Worm (Caenorhabditis elegans) whole organism, L4 larva: ENCODE data around the gene M03C11.1.

Experiments used
- F44E2.7 ChIP-seq: fragments of 200-800 bp; sonication (Bioruptor generic); IDR thresholded peaks from 2 replicates; pipeline ENCODE4 v2.1.2; 2022; ENCODE audit warnings: missing genetic modification characterization, missing compliant biosample characterization
- T20F7.1 ChIP-seq: fragments of 200-800 bp; sonication (Bioruptor generic); optimal IDR thresholded peaks from 2 replicates; lab custom pipeline; 2018; ENCODE audit warnings: mild to moderate bottlenecking, missing genetic modification characterization, missing compliant biosample characterization
- aly-2 ChIP-seq: sonication (generic microtip); optimal IDR thresholded peaks from 2 replicates; lab custom pipeline; 2018; ENCODE audit warnings: missing biosample characterization, missing genetic modification characterization
- arid-1 ChIP-seq: fragments of 200-800 bp; sonication (Bioruptor generic); conservative IDR thresholded peaks from 2 replicates; pipeline ENCODE4 v1.3.6; 2022; ENCODE audit warnings: missing genetic modification reagents, missing genetic modification characterization, missing compliant biosample characterization
- attf-4 ChIP-seq: sonication (generic microtip); optimal IDR thresholded peaks from 3 replicates; lab custom pipeline; 2017; ENCODE audit warnings: missing biosample characterization, missing genetic modification characterization
- ceh-20 ChIP-seq: fragments of 200-800 bp; sonication (Bioruptor generic); IDR thresholded peaks from 2 replicates; pipeline ENCODE4 v1.3.6; 2022; ENCODE audit warnings: missing genetic modification reagents, missing genetic modification characterization, missing compliant biosample characterization
- cey-2 ChIP-seq: sonication (generic microtip); optimal IDR thresholded peaks from 3 replicates; lab custom pipeline; 2017; ENCODE audit warnings: missing genetic modification characterization, mild to moderate bottlenecking, missing compliant biosample characterization, antibody characterized with exemption, borderline replicate concordance; ENCODE audit not compliant: insufficient read depth
- ctbp-1 ChIP-seq: fragments of 200-800 bp; sonication (Bioruptor generic); IDR thresholded peaks from 2 replicates; pipeline ENCODE4 v1.3.6; 2022; ENCODE audit warnings: missing genetic modification reagents, missing genetic modification characterization, missing compliant biosample characterization
- daf-19 ChIP-seq: fragments of 200-800 bp; sonication (Bioruptor generic); conservative IDR thresholded peaks from 2 replicates; pipeline ENCODE4 v1.3.6; 2022; ENCODE audit warnings: missing genetic modification characterization, missing compliant biosample characterization
- dpl-1 ChIP-seq: fragments of 150-350 bp; optimal IDR thresholded peaks from 2 replicates; lab custom pipeline; 2014; ENCODE audit warnings: missing biosample characterization, missing genetic modification reagents, missing genetic modification characterization
- duxl-1 ChIP-seq: sonication (generic microtip); optimal IDR thresholded peaks from 2 replicates; lab custom pipeline; 2016; ENCODE audit warnings: mild to moderate bottlenecking, missing genetic modification characterization, moderate library complexity, missing compliant biosample characterization; ENCODE audit not compliant: poor library complexity
- egl-43 ChIP-seq: fragments of 200-800 bp; sonication (Bioruptor generic); IDR thresholded peaks from 2 replicates; pipeline ENCODE4 v1.3.6; 2022; ENCODE audit warnings: missing genetic modification reagents, missing genetic modification characterization, missing compliant biosample characterization
- fos-1 ChIP-seq: fragments of 150-350 bp; optimal IDR thresholded peaks from 2 replicates; lab custom pipeline; 2014; ENCODE audit warnings: missing biosample characterization, missing genetic modification characterization
- lim-7 ChIP-seq: fragments of 200-800 bp; sonication (Bioruptor generic); IDR thresholded peaks from 2 replicates; pipeline ENCODE4 v1.3.6; 2022; ENCODE audit warnings: missing genetic modification characterization, missing compliant biosample characterization
- lin-1 ChIP-seq: fragments of 200-800 bp; sonication (Bioruptor generic); IDR thresholded peaks from 2 replicates; pipeline ENCODE4 v1.3.6; 2022; ENCODE audit warnings: missing genetic modification reagents, missing genetic modification characterization, missing compliant biosample characterization
- lin-38 ChIP-seq: fragments of 200-800 bp; sonication (Bioruptor generic); IDR thresholded peaks from 2 replicates; pipeline ENCODE4 v1.3.6; 2022; ENCODE audit warnings: missing genetic modification reagents, missing genetic modification characterization, missing compliant biosample characterization
- mxl-3 ChIP-seq: fragments of 200-800 bp; sonication (Bioruptor generic); optimal IDR thresholded peaks from 2 replicates; lab custom pipeline; 2018; ENCODE audit warnings: mild to moderate bottlenecking, missing genetic modification characterization, missing compliant biosample characterization
- nhr-48 ChIP-seq: sonication (generic microtip); optimal IDR thresholded peaks from 2 replicates; lab custom pipeline; 2016; ENCODE audit warnings: mild to moderate bottlenecking, missing genetic modification characterization, missing compliant biosample characterization
- sdz-12 ChIP-seq: fragments of 200-800 bp; sonication (Bioruptor generic); optimal IDR thresholded peaks from 2 replicates; lab custom pipeline; 2018; ENCODE audit warnings: mild to moderate bottlenecking, missing genetic modification characterization, missing compliant biosample characterization
- spr-1 ChIP-seq: sonication (generic microtip); optimal IDR thresholded peaks from 2 replicates; lab custom pipeline; 2016; ENCODE audit warnings: mild to moderate bottlenecking, missing genetic modification characterization, missing compliant biosample characterization
- spr-3 ChIP-seq: fragments of 200-800 bp; sonication (Bioruptor generic); optimal IDR thresholded peaks from 2 replicates; lab custom pipeline; 2018; ENCODE audit warnings: mild to moderate bottlenecking, missing genetic modification characterization, missing compliant biosample characterization
- unc-62 ChIP-seq, 3 experiments: fragments of 150-350 bp in 1 of 3; sonication (generic microtip); optimal IDR thresholded peaks in 2 of 3; peaks in 1 of 3; 1 replicate in 1 of 3; 2 replicates in 2 of 3; lab custom pipeline; 2014 to 2017; ENCODE audit warnings: missing biosample characterization in 3 of 3, missing genetic modification characterization in 3 of 3, missing genetic modification reagents in 3 of 3, missing genotype in 1 of 3
- zfp-3 ChIP-seq: fragments of 200-800 bp; sonication (Bioruptor generic); conservative IDR thresholded peaks from 2 replicates; pipeline ENCODE4 v1.3.6; 2022; ENCODE audit warnings: missing genetic modification reagents, missing genetic modification characterization, missing compliant biosample characterization
- zip-2 ChIP-seq: fragments of 150-350 bp; optimal IDR thresholded peaks from 2 replicates; lab custom pipeline; 2014; ENCODE audit warnings: missing biosample characterization, missing genetic modification characterization
- ztf-11 ChIP-seq: fragments of 150-350 bp; optimal IDR thresholded peaks from 2 replicates; lab custom pipeline; 2014; ENCODE audit warnings: missing biosample characterization, missing genetic modification characterization

Gene M03C11.1

DNA sequence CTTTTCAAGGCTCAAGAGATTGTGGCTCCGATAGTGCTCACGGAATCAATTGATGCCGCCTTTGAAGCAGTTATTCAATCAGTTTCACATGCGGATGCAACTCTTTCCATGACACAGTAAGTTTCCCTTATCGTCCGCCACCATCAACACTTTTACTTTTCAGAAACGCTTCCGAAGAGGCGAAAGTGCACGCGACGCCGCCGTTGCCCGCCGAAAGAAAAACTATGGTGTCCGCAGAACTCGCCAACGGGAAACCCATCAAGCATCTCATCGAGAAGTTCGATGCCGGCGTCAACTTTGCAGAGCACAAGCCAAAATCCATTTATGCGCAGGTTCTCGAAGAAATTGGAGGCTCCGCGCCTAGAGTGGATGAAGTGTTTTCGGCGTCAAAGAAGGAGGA is 42.5 kb downstream of the M03C11.1 start:
- TF ChIP-seq lin-38 (no peak), sdz-12 (no peak), lin-1 (no peak), cey-2 (tag; lab: Kevin White, UChicago) (no peak), daf-19 (GFP tag; lab: Robert Waterston, UW) (no peak), arid-1 (GFP tag; lab: Robert Waterston, UW) (no peak), spr-3 (GFP tag; lab: Kevin White, UChicago) (no peak), lim-7 (GFP tag; lab: Robert Waterston, UW) (no peak), egl-43 (GFP tag; lab: Robert Waterston, UW) (no peak), spr-1 (tag; lab: Kevin White, UChicago) (no peak), ztf-11 (no peak), dpl-1 (no peak), aly-2 (no peak), T20F7.1 (no peak), nhr-48 (no peak), ceh-20 (no peak), mxl-3 (GFP tag; lab: Kevin White, UChicago) (no peak)

DNA sequence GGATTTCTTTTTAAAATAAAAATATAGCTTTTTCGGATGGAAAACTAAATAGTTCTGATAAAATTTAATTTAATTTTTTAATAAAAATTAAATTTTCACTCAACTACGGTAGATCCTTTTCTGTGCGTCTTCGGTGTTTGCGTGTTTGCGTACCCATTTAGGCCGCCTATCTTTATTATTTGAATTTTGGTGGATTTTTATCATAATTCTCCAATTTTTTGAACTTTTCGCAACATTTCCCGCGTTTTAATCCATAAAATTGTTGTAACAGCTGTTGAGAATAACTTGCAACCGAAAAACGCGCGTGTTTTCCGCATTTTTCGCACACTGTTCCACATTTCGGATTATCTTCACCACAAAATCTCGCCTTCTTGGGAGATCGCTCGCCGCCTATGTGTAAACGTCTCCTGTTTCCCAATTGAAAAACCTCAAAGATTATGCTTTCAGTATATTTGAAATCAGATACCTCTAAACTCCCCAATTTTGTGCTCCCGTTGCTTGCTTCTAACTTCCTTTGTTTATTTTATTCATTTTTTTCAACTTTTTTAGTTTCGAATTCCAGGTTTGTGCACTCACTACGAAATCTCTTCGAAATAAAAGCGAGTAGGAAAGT is 44.2 kb downstream of the M03C11.1 start, which contains the start of gene T07C4.3:
T07C4.3 (plus strand) TSS at position 563 of the 613 bp plus-strand sequence.
- peak in 1 of 2 experiments; percentile 88 for TF ChIP-seq unc-62 (GFP tag; optimal IDR thresholded peaks at IDR 0.05 in 1 of 2; lab: Kevin White, UChicago)
- no peak for TF ChIP-seq unc-62 (tag; optimal IDR thresholded peaks at IDR 0.05; lab: Kevin White, UChicago)
- no peak for TF ChIP-seq duxl-1 (tag; lab: Kevin White, UChicago)
- TF ChIP-seq, all 104 proteins: peak for 1

DNA sequence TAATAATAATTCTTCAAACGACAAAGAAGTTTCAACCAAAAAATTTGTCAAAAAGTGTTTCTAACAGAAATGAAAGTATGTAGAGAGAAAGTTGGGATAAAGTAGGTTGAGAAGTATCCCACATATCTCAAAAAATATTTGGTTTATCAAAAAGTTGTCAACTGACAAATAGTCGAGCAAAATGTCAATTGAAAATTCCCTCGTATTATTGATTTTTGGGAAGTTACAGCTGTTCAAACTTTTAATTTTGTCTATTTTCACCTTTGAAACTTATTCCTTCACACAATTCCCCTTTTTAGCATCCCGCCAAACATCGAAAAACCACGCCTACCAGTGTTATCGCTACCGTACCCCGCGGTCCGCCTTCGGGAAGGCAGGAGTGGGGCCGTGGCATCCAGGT is 48.8 kb downstream of the M03C11.1 start, which contains the start of gene tbx-8:
tbx-8 (plus strand) TSS at position 301 of the 400 bp plus-strand sequence.
- TF ChIP-seq zfp-3 (no peak), fos-1 (tag; lab: Kevin White, UChicago) (no peak), zip-2 (no peak), attf-4 (tag; lab: Kevin White, UChicago) (no peak), ctbp-1 (GFP tag; lab: Robert Waterston, UW) (no peak)
- TF ChIP-seq, all 104 proteins: peak for 0

DNA sequence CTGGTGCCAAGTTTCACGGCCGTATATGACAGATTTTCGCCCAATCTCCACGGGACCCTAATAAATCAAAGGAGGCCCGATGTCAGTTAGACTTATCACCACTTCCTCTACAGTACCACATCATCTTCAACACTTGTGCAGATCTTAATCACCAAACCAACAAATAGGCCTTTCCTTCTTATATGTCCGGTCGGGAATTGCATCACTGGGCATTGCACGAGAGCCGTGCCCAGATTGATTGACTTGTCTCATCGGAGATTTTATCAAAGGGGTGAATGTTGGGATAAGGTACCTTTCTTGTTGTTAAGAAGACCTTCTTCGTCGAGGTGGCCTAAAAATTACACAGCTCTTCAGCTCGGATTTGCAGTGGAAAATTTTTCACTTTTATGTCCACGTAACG is 51.1 kb downstream of the M03C11.1 start:
- no peak for TF ChIP-seq F44E2.7 (GFP tag; lab: Robert Waterston, UW)
- TF ChIP-seq ctbp-1 (GFP tag; lab: Robert Waterston, UW), result no peak
